Worm (Caenorhabditis elegans) whole organism, L4 larva: ENCODE measurements around the gene Y25C1A.8.
A peak's percentile ranks its signal among the peaks of the same experiment; 100 is the strongest.

ENCODE experiments used
- F26F4.8 ChIP-seq: fragments of 200-800 bp; sonication (Bioruptor generic); conservative IDR thresholded peaks from 2 replicates; pipeline ENCODE4 v1.3.6; 2022; ENCODE audit warnings: missing genetic modification characterization, missing compliant biosample characterization
- F44E2.7 ChIP-seq: fragments of 200-800 bp; sonication (Bioruptor generic); IDR thresholded peaks from 2 replicates; pipeline ENCODE4 v2.1.2; 2022; ENCODE audit warnings: missing genetic modification characterization, missing compliant biosample characterization
- R02D3.7 ChIP-seq: fragments of 150-350 bp; sonication (generic microtip); optimal IDR thresholded peaks from 3 replicates; lab custom pipeline; 2014; ENCODE audit warnings: missing biosample characterization, missing genetic modification characterization
- Y105C5A.15 ChIP-seq: fragments of 200-800 bp; sonication (Bioruptor generic); IDR thresholded peaks from 2 replicates; pipeline ENCODE4 v1.3.6; 2022; ENCODE audit warnings: missing genetic modification characterization, missing compliant biosample characterization
- ZK546.5 ChIP-seq, 2 experiments: sonication (generic microtip); optimal IDR thresholded peaks; 2 replicates each; lab custom pipeline; 2017; ENCODE audit warnings: missing biosample characterization in 2 of 2, missing genetic modification characterization in 2 of 2
- aha-1 ChIP-seq: fragments of 150-350 bp; peaks from one replicate; lab custom pipeline; 2014; ENCODE audit warnings: missing biosample characterization, missing genetic modification characterization
- ama-1 ChIP-seq: fragments of 150-350 bp; optimal IDR thresholded peaks from 2 replicates; lab custom pipeline; 2014; ENCODE audit warnings: inconsistent platforms, mixed read lengths
- attf-4 ChIP-seq: sonication (generic microtip); optimal IDR thresholded peaks from 3 replicates; lab custom pipeline; 2017; ENCODE audit warnings: missing biosample characterization, missing genetic modification characterization
- ceh-28 ChIP-seq: fragments of 150-350 bp; optimal IDR thresholded peaks from 2 replicates; lab custom pipeline; 2014; ENCODE audit warnings: missing biosample characterization, missing genetic modification reagents, missing genetic modification characterization
- ceh-62 ChIP-seq: sonication (generic microtip); optimal IDR thresholded peaks from 2 replicates; lab custom pipeline; 2017; ENCODE audit warnings: missing biosample characterization, missing genetic modification characterization
- ceh-82 ChIP-seq: sonication (generic microtip); optimal IDR thresholded peaks from 2 replicates; lab custom pipeline; 2017; ENCODE audit warnings: missing biosample characterization, missing genetic modification characterization
- ces-1 ChIP-seq: fragments of 150-350 bp; sonication (generic microtip); optimal IDR thresholded peaks from 4 replicates; lab custom pipeline; 2014; ENCODE audit warnings: missing biosample characterization, missing genetic modification reagents, missing genetic modification characterization
- daf-12 ChIP-seq: fragments of 150-350 bp; optimal IDR thresholded peaks from 2 replicates; lab custom pipeline; 2014; ENCODE audit warnings: missing biosample characterization, missing genetic modification reagents, missing genetic modification characterization
- daf-16 ChIP-seq, 3 experiments: sonication (generic microtip); optimal IDR thresholded peaks; 2 replicates each; lab custom pipeline; 2016 to 2017; ENCODE audit warnings: missing genetic modification characterization in 3 of 3, missing genetic modification reagents in 3 of 3, mild to moderate bottlenecking in 2 of 3, missing compliant biosample characterization in 2 of 3, missing biosample characterization in 1 of 3, moderate library complexity in 1 of 3
- daf-19 ChIP-seq: fragments of 200-800 bp; sonication (Bioruptor generic); conservative IDR thresholded peaks from 2 replicates; pipeline ENCODE4 v1.3.6; 2022; ENCODE audit warnings: missing genetic modification characterization, missing compliant biosample characterization
- daf-8 ChIP-seq: fragments of 200-800 bp; sonication (Bioruptor generic); IDR thresholded peaks from 2 replicates; pipeline ENCODE4 v1.3.6; 2022; ENCODE audit warnings: missing genetic modification characterization, missing compliant biosample characterization
- dmd-8 ChIP-seq: fragments of 200-800 bp; sonication (Bioruptor generic); IDR thresholded peaks from 2 replicates; pipeline ENCODE4 v1.3.6; 2022; ENCODE audit warnings: missing genetic modification characterization, missing compliant biosample characterization
- duxl-1 ChIP-seq: sonication (generic microtip); optimal IDR thresholded peaks from 2 replicates; lab custom pipeline; 2016; ENCODE audit warnings: mild to moderate bottlenecking, missing genetic modification characterization, moderate library complexity, missing compliant biosample characterization; ENCODE audit not compliant: poor library complexity
- egl-43 ChIP-seq: fragments of 200-800 bp; sonication (Bioruptor generic); IDR thresholded peaks from 2 replicates; pipeline ENCODE4 v1.3.6; 2022; ENCODE audit warnings: missing genetic modification reagents, missing genetic modification characterization, missing compliant biosample characterization
- hlh-11 ChIP-seq: fragments of 200-800 bp; sonication (Bioruptor generic); optimal IDR thresholded peaks from 2 replicates; lab custom pipeline; 2018; ENCODE audit warnings: mild to moderate bottlenecking, missing genetic modification characterization, missing compliant biosample characterization
- hmg-1.1 ChIP-seq: fragments of 200-800 bp; sonication (Bioruptor generic); IDR thresholded peaks from 2 replicates; pipeline ENCODE4 v1.3.6; 2022; ENCODE audit warnings: missing genetic modification reagents, missing genetic modification characterization, missing compliant biosample characterization
- lin-15B ChIP-seq: fragments of 150-350 bp; sonication (generic microtip); optimal IDR thresholded peaks from 3 replicates; lab custom pipeline; 2014; ENCODE audit warnings: missing biosample characterization, missing genetic modification characterization
- lin-29 ChIP-seq: fragments of 200-800 bp; sonication (Bioruptor generic); IDR thresholded peaks from 2 replicates; pipeline ENCODE4 v1.3.6; 2022; ENCODE audit warnings: missing genetic modification reagents, missing genetic modification characterization, missing compliant biosample characterization
- lin-38 ChIP-seq: fragments of 200-800 bp; sonication (Bioruptor generic); IDR thresholded peaks from 2 replicates; pipeline ENCODE4 v1.3.6; 2022; ENCODE audit warnings: missing genetic modification reagents, missing genetic modification characterization, missing compliant biosample characterization
- madf-5 ChIP-seq, 2 experiments: fragments of 200-800 bp; sonication (Bioruptor generic); IDR thresholded peaks; 2 replicates each; pipeline ENCODE4 v1.3.6; 2022; ENCODE audit warnings: missing compliant biosample characterization in 2 of 2, missing genetic modification characterization in 2 of 2
- mes-2 ChIP-seq: sonication (generic microtip); optimal IDR thresholded peaks from 2 replicates; lab custom pipeline; 2016; ENCODE audit warnings: missing genotype, mild to moderate bottlenecking, missing genetic modification characterization, missing compliant biosample characterization; ENCODE audit not compliant: poor library complexity, severe bottlenecking
- nhr-10 ChIP-seq: fragments of 150-350 bp; optimal IDR thresholded peaks from 2 replicates; lab custom pipeline; 2014; ENCODE audit warnings: missing biosample characterization, missing genetic modification characterization
- nhr-102 ChIP-seq: sonication (generic microtip); optimal IDR thresholded peaks from 2 replicates; lab custom pipeline; 2016; ENCODE audit warnings: mild to moderate bottlenecking, missing genetic modification characterization, moderate library complexity, missing compliant biosample characterization
- nhr-111 ChIP-seq: fragments of 200-800 bp; sonication (Bioruptor generic); optimal IDR thresholded peaks from 2 replicates; lab custom pipeline; 2018; ENCODE audit warnings: mild to moderate bottlenecking, missing genetic modification characterization, missing compliant biosample characterization
- nhr-28 ChIP-seq: fragments of 150-350 bp; optimal IDR thresholded peaks from 2 replicates; lab custom pipeline; 2014; ENCODE audit warnings: missing biosample characterization, missing genetic modification characterization
- nhr-42 ChIP-seq: fragments of 200-800 bp; sonication (Bioruptor generic); IDR thresholded peaks from 2 replicates; pipeline ENCODE4 v1.3.6; 2022; ENCODE audit warnings: missing genetic modification characterization, missing compliant biosample characterization
- pha-4 ChIP-seq, 2 experiments: fragments of 150-350 bp in 1 of 2; fragments of 200-800 bp in 1 of 2; sonication (Bioruptor generic) in 1 of 2; IDR thresholded peaks in 1 of 2; optimal IDR thresholded peaks in 1 of 2; 2 replicates each; pipeline versions ENCODE4 v1.3.6 to Lab custom; 2014 to 2022; ENCODE audit warnings: missing genetic modification characterization in 2 of 2, missing genetic modification reagents in 2 of 2, missing biosample characterization in 1 of 2, missing compliant biosample characterization in 1 of 2
- php-3 ChIP-seq: fragments of 200-800 bp; sonication (Bioruptor generic); IDR thresholded peaks from 2 replicates; pipeline ENCODE4 v1.3.6; 2022; ENCODE audit warnings: missing genetic modification reagents, missing genetic modification characterization, missing compliant biosample characterization
- snpc-4 ChIP-seq: fragments of 150-350 bp; optimal IDR thresholded peaks from 2 replicates; lab custom pipeline; 2014; ENCODE audit warnings: missing biosample characterization, missing genetic modification characterization
- spr-1 ChIP-seq: sonication (generic microtip); optimal IDR thresholded peaks from 2 replicates; lab custom pipeline; 2016; ENCODE audit warnings: mild to moderate bottlenecking, missing genetic modification characterization, missing compliant biosample characterization
- tra-1 ChIP-seq: fragments of 200-800 bp; sonication (Bioruptor generic); IDR thresholded peaks from 2 replicates; pipeline ENCODE4 v1.3.6; 2022; ENCODE audit warnings: missing genetic modification reagents, missing genetic modification characterization, missing compliant biosample characterization
- zfp-3 ChIP-seq: fragments of 200-800 bp; sonication (Bioruptor generic); conservative IDR thresholded peaks from 2 replicates; pipeline ENCODE4 v1.3.6; 2022; ENCODE audit warnings: missing genetic modification reagents, missing genetic modification characterization, missing compliant biosample characterization
- ztf-7 ChIP-seq: fragments of 150-350 bp; optimal IDR thresholded peaks from 2 replicates; lab custom pipeline; 2014; ENCODE audit warnings: missing biosample characterization, missing genetic modification characterization

Gene Y25C1A.8

ce11 chrII:3067447-3067846 lies 9.3 kb downstream of the Y25C1A.8 start:
- TF ChIP-seq ceh-28 (peak; percentile 96), aha-1 (no peak)
- TF ChIP-seq, all 104 proteins: peak for 1

ce11 chrII:3066401-3066800 lies 10.4 kb downstream of the Y25C1A.8 start:
- TF ChIP-seq ceh-62 (tag; lab: Kevin White, UChicago) (no peak), duxl-1 (tag; lab: Kevin White, UChicago) (no peak), ceh-28 (peak; percentile 81), lin-29 (GFP tag; lab: Robert Waterston, UW) (no peak), lin-38 (GFP tag; lab: Robert Waterston, UW) (no peak)

- no peak for TF ChIP-seq php-3
- TF ChIP-seq mes-2 (tag; lab: Kevin White, UChicago): no peak
- peak; percentile 12 for TF ChIP-seq ceh-28
- TF ChIP-seq nhr-111: no peak
Measured at ce11 chrII:3065086-3065485, 11.7 kb downstream of the Y25C1A.8 start.

ce11 chrII:3064631-3065030 lies 12.1 kb downstream of the Y25C1A.8 start:
- TF ChIP-seq nhr-42: no peak
- TF ChIP-seq daf-12 (tag; lab: Kevin White, UChicago): no peak
- TF ChIP-seq lin-15B (tag; lab: Kevin White, UChicago): no peak
- TF ChIP-seq ceh-28: peak; percentile 70
- no peak for TF ChIP-seq pha-4 (GFP tag; IDR thresholded peaks at IDR 0.05; lab: Robert Waterston, UW)
- TF ChIP-seq pha-4 (tag; optimal IDR thresholded peaks at IDR 0.05; lab: Kevin White, UChicago): no peak
- TF ChIP-seq hmg-1.1: no peak

ce11 chrII:3063984-3064383 lies 12.8 kb downstream of the Y25C1A.8 start:
- TF ChIP-seq ceh-28 (peak; percentile 77), R02D3.7 (tag; lab: Kevin White, UChicago) (no peak)

- TF ChIP-seq ces-1 (GFP tag; lab: Kevin White, UChicago) (no peak), ceh-28 (peak; percentile 94), ztf-7 (no peak)
Measured at ce11 chrII:3063366-3063765, 13.4 kb downstream of the Y25C1A.8 start.

- no peak for TF ChIP-seq daf-8
- no peak for TF ChIP-seq snpc-4 (tag; lab: Kevin White, UChicago)
- TF ChIP-seq ceh-28: peak; percentile 89
Measured at ce11 chrII:3062876-3063275, 13.9 kb downstream of the Y25C1A.8 start.

ce11 chrII:3062222-3062621 lies 14.5 kb downstream of the Y25C1A.8 start:
- TF ChIP-seq ces-1 (GFP tag; lab: Kevin White, UChicago) (no peak), nhr-28 (tag; lab: Kevin White, UChicago) (peak; percentile 21), F44E2.7 (GFP tag; lab: Robert Waterston, UW) (peak; percentile 98), ZK546.5 (tag; optimal IDR thresholded peaks at IDR 0.05; lab: Kevin White, UChicago) (no peak), spr-1 (tag; lab: Kevin White, UChicago) (no peak), attf-4 (tag; lab: Kevin White, UChicago) (no peak), egl-43 (GFP tag; lab: Robert Waterston, UW) (peak; percentile 78), Y105C5A.15 (GFP tag; lab: Robert Waterston, UW) (no peak), ceh-82 (tag; lab: Kevin White, UChicago) (no peak), nhr-102 (peak; percentile 64), madf-5 (GFP tag; IDR thresholded peaks at IDR 0.05; lab: Robert Waterston, UW) (peak; percentile 68 to 84; a peak in 2 of 4 replicates), nhr-10 (tag; lab: Kevin White, UChicago) (no peak), daf-19 (no peak), daf-12 (tag; lab: Kevin White, UChicago) (no peak), zfp-3 (peak; percentile 69; the same call in 1 of the 2 replicates), aha-1 (peak; percentile 5), ama-1 (lab: Kevin White, UChicago) (no peak), lin-15B (tag; lab: Kevin White, UChicago) (no peak), hlh-11 (tag; lab: Kevin White, UChicago) (peak; percentile 36), tra-1 (GFP tag; lab: Robert Waterston, UW) (peak; percentile 67; the same call in 1 of the 2 replicates), F26F4.8 (GFP tag; lab: Robert Waterston, UW) (peak; percentile 62; the same call in 1 of the 2 replicates), dmd-8 (GFP tag; lab: Robert Waterston, UW) (peak; percentile 85), daf-16 (GFP tag; optimal IDR thresholded peaks at IDR 0.05; lab: Kevin White, UChicago) (peak; percentile 31 to 64), daf-16 (tag; optimal IDR thresholded peaks at IDR 0.05; lab: Kevin White, UChicago) (peak; percentile 60)
